Worm (Caenorhabditis elegans) whole organism, young adult: Measurements from ENCODE around the gene cest-2.1.

Experiments used
- Y79H2A.3 ChIP-seq: fragments of 200-800 bp; sonication (Bioruptor generic); conservative IDR thresholded peaks from 2 replicates; pipeline ENCODE4 v1.3.6; 2022; ENCODE audit warnings: missing genetic modification reagents, missing genetic modification characterization, missing compliant biosample characterization
- egl-44 ChIP-seq: fragments of 200-800 bp; sonication (Bioruptor generic); IDR thresholded peaks from 2 replicates; pipeline ENCODE4 v1.3.6; 2022; ENCODE audit warnings: missing genetic modification reagents, missing genetic modification characterization, missing compliant biosample characterization
- hmg-1.2 ChIP-seq: fragments of 200-800 bp; sonication (Bioruptor generic); IDR thresholded peaks from 2 replicates; pipeline ENCODE4 v1.3.6; 2022; ENCODE audit warnings: missing genetic modification reagents, missing genetic modification characterization, missing compliant biosample characterization
- lsy-27 ChIP-seq: sonication (generic microtip); optimal IDR thresholded peaks from 2 replicates; lab custom pipeline; 2017; ENCODE audit warnings: missing genetic modification characterization, mild to moderate bottlenecking, missing compliant biosample characterization, antibody characterized with exemption, missing genotype, borderline replicate concordance; ENCODE audit not compliant: insufficient read depth
- madf-10 ChIP-seq: sonication (generic microtip); optimal IDR thresholded peaks from 2 replicates; lab custom pipeline; 2016; ENCODE audit warnings: mild to moderate bottlenecking, missing genetic modification characterization, missing compliant biosample characterization
- mcd-1 ChIP-seq: fragments of 200-800 bp; sonication (Bioruptor generic); IDR thresholded peaks from 2 replicates; pipeline ENCODE4 v1.3.6; 2022; ENCODE audit warnings: missing genetic modification reagents, missing genetic modification characterization, missing compliant biosample characterization
- nfya-1 ChIP-seq: sonication (generic microtip); optimal IDR thresholded peaks from 2 replicates; lab custom pipeline; 2017; ENCODE audit warnings: antibody characterized with exemption, missing compliant biosample characterization, missing genetic modification characterization, borderline replicate concordance; ENCODE audit not compliant: insufficient read depth
- nhr-80 ChIP-seq: sonication (generic microtip); optimal IDR thresholded peaks from 2 replicates; lab custom pipeline; 2016; ENCODE audit warnings: missing genetic modification characterization, missing compliant biosample characterization
- nhr-90 ChIP-seq: sonication (generic microtip); optimal IDR thresholded peaks from 2 replicates; lab custom pipeline; 2016; ENCODE audit warnings: missing genotype, mild to moderate bottlenecking, missing genetic modification characterization, missing compliant biosample characterization
- rec-8 ChIP-seq, 2 experiments: sonication (generic microtip); optimal IDR thresholded peaks; 2 replicates each; lab custom pipeline; 2016; ENCODE audit warnings: mild to moderate bottlenecking in 2 of 2, missing genetic modification characterization in 2 of 2, missing genetic modification reagents in 2 of 2, missing genotype in 2 of 2, missing biosample characterization in 1 of 2, missing compliant biosample characterization in 1 of 2, moderate library complexity in 1 of 2
- sptf-2 ChIP-seq: fragments of 200-800 bp; sonication (Bioruptor generic); optimal IDR thresholded peaks from 2 replicates; lab custom pipeline; 2018; ENCODE audit warnings: mild to moderate bottlenecking, missing genetic modification characterization, missing compliant biosample characterization
- unc-62 ChIP-seq: fragments of 150-350 bp; optimal IDR thresholded peaks from 2 replicates; lab custom pipeline; 2014; ENCODE audit warnings: missing biosample characterization, missing genetic modification reagents, missing genetic modification characterization

DNA sequence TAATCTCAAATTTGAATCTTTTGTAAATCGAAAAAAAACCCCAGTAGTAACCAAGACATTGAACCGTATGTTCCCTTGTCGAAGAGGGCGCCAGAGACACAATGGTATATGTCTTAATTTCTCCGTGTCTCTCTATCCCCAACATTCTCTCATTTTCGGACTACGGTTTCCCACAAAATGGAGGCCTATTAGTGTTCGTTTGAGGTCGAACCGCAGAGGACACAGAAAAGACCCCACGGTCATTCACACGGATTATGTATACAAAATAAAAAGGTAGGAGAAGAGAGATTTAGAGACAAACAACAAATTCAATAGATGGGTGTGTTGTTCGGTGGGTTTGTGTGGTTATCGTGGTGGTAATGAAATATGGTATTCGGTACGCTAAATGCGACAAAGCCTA is 20.3 kb downstream of the cest-2.1 start:
- TF ChIP-seq nfya-1: no peak
- TF ChIP-seq Y79H2A.3: no peak
- TF ChIP-seq madf-10 (tag; lab: Kevin White, UChicago): no peak
- TF ChIP-seq nhr-80 (tag; lab: Kevin White, UChicago): no peak
- TF ChIP-seq rec-8 (tag; optimal IDR thresholded peaks at IDR 0.05; lab: Kevin White, UChicago): no peak
- TF ChIP-seq lsy-27 (tag; lab: Kevin White, UChicago): no peak
- TF ChIP-seq hmg-1.2: no peak
- no peak for TF ChIP-seq egl-44 (GFP tag; lab: Robert Waterston, UW)
- TF ChIP-seq sptf-2 (GFP tag; lab: Kevin White, UChicago): no peak
- no peak for TF ChIP-seq unc-62 (GFP tag; lab: Kevin White, UChicago)
- no peak for TF ChIP-seq nhr-90 (tag; lab: Kevin White, UChicago)
- no peak for TF ChIP-seq mcd-1 (GFP tag; lab: Robert Waterston, UW)
